Fruit fly (Drosophila melanogaster): ENCODE results near the gene spo.

The spo gene

dm6 chr3L:5592437-5592836 lies at the start of gene spo:
spo (minus strand) TSS chr3L:5592571.
- TF ChIP-seq sage (GFP tag; optimal IDR thresholded peaks at IDR 0.05): no peak
- no peak for TF ChIP-seq N (GFP tag; optimal IDR thresholded peaks at IDR 0.05)
- TF ChIP-seq foxo (GFP tag; optimal IDR thresholded peaks at IDR 0.05): no peak
- no peak for TF ChIP-seq Rel (GFP tag; optimal IDR thresholded peaks at IDR 0.05)
- TF ChIP-seq Rel (tag; optimal IDR thresholded peaks at IDR 0.05): no peak
- no peak for TF ChIP-seq sv (GFP tag; optimal IDR thresholded peaks at IDR 0.05)
- no peak for TF ChIP-seq ey (GFP tag; optimal IDR thresholded peaks at IDR 0.05)
- TF ChIP-seq h (GFP tag; optimal IDR thresholded peaks at IDR 0.05): no peak
- TF ChIP-seq CrebA (GFP tag; optimal IDR thresholded peaks at IDR 0.05; ENCODE audit: borderline replicate concordance): no peak
- TF ChIP-seq fru (GFP tag; optimal IDR thresholded peaks at IDR 0.05): no peak
- no peak for TF ChIP-seq Sp1 (GFP tag; optimal IDR thresholded peaks at IDR 0.05)
- TF ChIP-seq dl (GFP tag; optimal IDR thresholded peaks at IDR 0.05; ENCODE audit: insufficient read depth in 1 of 2, partially characterized antibody in 2 of 2): no peak
- TF ChIP-seq Vsx2 (GFP tag; optimal IDR thresholded peaks at IDR 0.05; ENCODE audit: partially characterized antibody): no peak
- TF ChIP-seq Hr78 (GFP tag; optimal IDR thresholded peaks at IDR 0.05): no peak
- no peak for TF ChIP-seq Mio (GFP tag; optimal IDR thresholded peaks at IDR 0.05)
- TF ChIP-seq GATAd (GFP tag; optimal IDR thresholded peaks at IDR 0.05): no peak

dm6 chr3L:5641547-5641946 lies 49.2 kb upstream of the spo start:
- TF ChIP-seq Hnf4 (GFP tag; optimal IDR thresholded peaks at IDR 0.05) (no peak), lola (GFP tag; optimal IDR thresholded peaks at IDR 0.05) (no peak), Rel (GFP tag; optimal IDR thresholded peaks at IDR 0.05) (no peak), Rel (tag; optimal IDR thresholded peaks at IDR 0.05) (no peak), dsf (GFP tag; optimal IDR thresholded peaks at IDR 0.05; ENCODE audit: borderline replicate concordance) (no peak), pan (optimal IDR thresholded peaks at IDR 0.05) (no peak), h (GFP tag; optimal IDR thresholded peaks at IDR 0.05) (no peak), dl (GFP tag; optimal IDR thresholded peaks at IDR 0.05; ENCODE audit: insufficient read depth in 1 of 2, partially characterized antibody in 2 of 2) (no peak), ey (GFP tag; optimal IDR thresholded peaks at IDR 0.05) (no peak), OdsH (GFP tag; optimal IDR thresholded peaks at IDR 0.05) (no peak), Vsx2 (GFP tag; optimal IDR thresholded peaks at IDR 0.05; ENCODE audit: partially characterized antibody) (no peak), N (GFP tag; optimal IDR thresholded peaks at IDR 0.05) (no peak), Jra (GFP tag; optimal IDR thresholded peaks at IDR 0.05) (no peak), psq (GFP tag; optimal IDR thresholded peaks at IDR 0.05) (no peak), sv (GFP tag; optimal IDR thresholded peaks at IDR 0.05) (no peak), jim (GFP tag; optimal IDR thresholded peaks at IDR 0.05) (no peak), br (GFP tag; optimal IDR thresholded peaks at IDR 0.05) (no peak), sage (GFP tag; optimal IDR thresholded peaks at IDR 0.05) (no peak), Sp1 (GFP tag; optimal IDR thresholded peaks at IDR 0.05) (no peak), CrebA (GFP tag; optimal IDR thresholded peaks at IDR 0.05; ENCODE audit: borderline replicate concordance) (no peak)

- no peak for TF ChIP-seq Hnf4 (GFP tag; optimal IDR thresholded peaks at IDR 0.05)
- no peak for TF ChIP-seq CG32264 (GFP tag; optimal IDR thresholded peaks at IDR 0.05)
- no peak for TF ChIP-seq jim (GFP tag; optimal IDR thresholded peaks at IDR 0.05)
- no peak for TF ChIP-seq OdsH (GFP tag; optimal IDR thresholded peaks at IDR 0.05)
- no peak for TF ChIP-seq Myc (optimal IDR thresholded peaks at IDR 0.05)
- TF ChIP-seq HLH106 (tag; optimal IDR thresholded peaks at IDR 0.05): no peak
- no peak for TF ChIP-seq sage (GFP tag; optimal IDR thresholded peaks at IDR 0.05)
- no peak for TF ChIP-seq lola (GFP tag; optimal IDR thresholded peaks at IDR 0.05)
- TF ChIP-seq brk (GFP tag; optimal IDR thresholded peaks at IDR 0.05): no peak
These were observed 48.7 kb upstream of the spo start for dm6 chr3L:5641120-5641519.

dm6 chr3L:5640689-5641088 lies 48.3 kb upstream of the spo start:
- TF ChIP-seq fru (GFP tag; optimal IDR thresholded peaks at IDR 0.05): no peak
- no peak for TF ChIP-seq woc (GFP tag; optimal IDR thresholded peaks at IDR 0.05)
- no peak for TF ChIP-seq brk (GFP tag; optimal IDR thresholded peaks at IDR 0.05)
- TF ChIP-seq N (GFP tag; optimal IDR thresholded peaks at IDR 0.05): no peak
- TF ChIP-seq Hr83 (GFP tag; optimal IDR thresholded peaks at IDR 0.05; ENCODE audit: poor library complexity, severe bottlenecking): no peak
- TF ChIP-seq psq (GFP tag; optimal IDR thresholded peaks at IDR 0.05): no peak

- no peak for TF ChIP-seq OdsH (GFP tag; optimal IDR thresholded peaks at IDR 0.05)
- TF ChIP-seq N (GFP tag; optimal IDR thresholded peaks at IDR 0.05): no peak
- TF ChIP-seq HLH106 (tag; optimal IDR thresholded peaks at IDR 0.05): peak; percentile 27
- no peak for TF ChIP-seq fru (GFP tag; optimal IDR thresholded peaks at IDR 0.05)
- no peak for TF ChIP-seq dl (GFP tag; optimal IDR thresholded peaks at IDR 0.05; ENCODE audit: insufficient read depth in 1 of 2, partially characterized antibody in 2 of 2)
- TF ChIP-seq Dif (GFP tag; optimal IDR thresholded peaks at IDR 0.05; ENCODE audit: partially characterized antibody): no peak
- TF ChIP-seq jim (GFP tag; optimal IDR thresholded peaks at IDR 0.05): no peak
- no peak for TF ChIP-seq sage (GFP tag; optimal IDR thresholded peaks at IDR 0.05)
- no peak for TF ChIP-seq woc (GFP tag; optimal IDR thresholded peaks at IDR 0.05)
- TF ChIP-seq Hr78 (GFP tag; optimal IDR thresholded peaks at IDR 0.05): no peak
- TF ChIP-seq Vsx2 (GFP tag; optimal IDR thresholded peaks at IDR 0.05; ENCODE audit: partially characterized antibody): no peak
- TF ChIP-seq psq (GFP tag; optimal IDR thresholded peaks at IDR 0.05): peak; percentile 30
- peak in 1 of 2 experiments; percentile 8 for TF ChIP-seq foxo (GFP tag; optimal IDR thresholded peaks at IDR 0.05)
- TF ChIP-seq Sp1 (GFP tag; optimal IDR thresholded peaks at IDR 0.05): peak; percentile 6
- TF ChIP-seq Rel (GFP tag; optimal IDR thresholded peaks at IDR 0.05): no peak
- TF ChIP-seq Rel (tag; optimal IDR thresholded peaks at IDR 0.05): peak; percentile 78
These were observed 47.1 kb upstream of the spo start for dm6 chr3L:5639474-5639873.
